Worm (Caenorhabditis elegans): ENCODE results near the gene C18A3.11.

DNA sequence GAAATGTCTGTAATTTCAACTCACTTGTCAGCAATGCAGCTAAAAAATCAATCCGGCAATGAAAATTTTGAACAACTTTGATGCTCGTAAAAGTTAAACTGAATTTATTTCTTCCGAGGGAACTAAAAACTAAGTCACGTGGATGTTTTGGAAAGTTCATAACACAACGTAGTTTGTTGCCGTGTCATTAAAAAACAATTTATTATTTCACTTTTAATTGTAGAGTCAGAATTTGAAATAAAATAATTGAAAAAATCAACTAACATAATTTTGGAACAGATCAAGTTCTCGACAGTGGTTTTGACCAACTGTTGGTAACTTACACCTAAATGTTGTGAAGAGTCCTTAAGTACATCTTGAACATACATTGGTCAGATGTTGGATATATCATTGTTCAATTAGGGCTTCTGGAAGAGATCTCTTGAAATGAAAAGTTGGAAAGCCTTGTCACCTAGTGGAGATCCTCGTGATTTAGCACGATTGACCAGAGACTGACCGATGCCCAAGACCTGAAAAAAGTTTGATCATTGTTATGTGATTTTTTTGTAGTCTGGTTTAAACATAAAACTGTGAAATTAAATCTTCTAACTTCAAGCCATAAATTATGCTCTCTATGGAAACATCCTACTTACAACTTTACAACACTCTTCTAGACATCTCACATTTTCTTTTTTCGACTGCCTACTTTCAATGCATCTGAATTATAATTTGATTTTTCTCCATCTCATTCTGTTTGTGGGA lies at the start of gene C18A3.11, which contains the start of gene C18A3.7:
- TF ChIP-seq fkh-10 (GFP tag; optimal IDR thresholded peaks at IDR 0.05), result no peak
- no peak for TF ChIP-seq fos-1 (tag; optimal IDR thresholded peaks at IDR 0.05)
- no peak for TF ChIP-seq snpc-4 (tag; optimal IDR thresholded peaks at IDR 0.05)
- TF ChIP-seq pqm-1 (tag; optimal IDR thresholded peaks at IDR 0.05), result no peak

Data from whole organism, L3 larva.